Worm (Caenorhabditis elegans) whole organism, L2 larva: ENCODE results near the gene D1054.18.

Source experiments
- C34F6.9 ChIP-seq: fragments of 150-350 bp; optimal IDR thresholded peaks from 2 replicates; lab custom pipeline; 2014; ENCODE audit warnings: missing biosample characterization, missing genetic modification characterization
- R02D3.7 ChIP-seq: fragments of 150-350 bp; optimal IDR thresholded peaks from 2 replicates; lab custom pipeline; 2014; ENCODE audit warnings: missing biosample characterization, missing genetic modification characterization
- Y55F3AM.14 ChIP-seq: fragments of 200-800 bp; sonication (Bioruptor generic); optimal IDR thresholded peaks from 2 replicates; lab custom pipeline; 2018; ENCODE audit warnings: mild to moderate bottlenecking, missing genetic modification characterization, missing compliant biosample characterization
- ZK546.5 ChIP-seq: sonication (generic microtip); optimal IDR thresholded peaks from 2 replicates; lab custom pipeline; 2017; ENCODE audit warnings: missing biosample characterization, missing genetic modification characterization
- alr-1 ChIP-seq: fragments of 150-350 bp; optimal IDR thresholded peaks from 2 replicates; lab custom pipeline; 2014; ENCODE audit warnings: missing biosample characterization, missing genetic modification characterization
- aly-2 ChIP-seq: fragments of 150-350 bp; optimal IDR thresholded peaks from 2 replicates; lab custom pipeline; 2014; ENCODE audit warnings: missing biosample characterization, missing genetic modification characterization
- ama-1 ChIP-seq: fragments of 150-350 bp; optimal IDR thresholded peaks from 2 replicates; lab custom pipeline; 2018; ENCODE audit warnings: inconsistent platforms
- blmp-1 ChIP-seq: sonication (generic microtip); optimal IDR thresholded peaks from 2 replicates; lab custom pipeline; 2017; ENCODE audit warnings: missing genetic modification characterization, mild to moderate bottlenecking, missing compliant biosample characterization, antibody characterized with exemption, moderate library complexity; ENCODE audit not compliant: insufficient read depth
- ceh-16 ChIP-seq: fragments of 150-350 bp; optimal IDR thresholded peaks from 2 replicates; lab custom pipeline; 2014; ENCODE audit warnings: missing biosample characterization, missing genetic modification characterization
- crh-2 ChIP-seq: sonication (generic microtip); optimal IDR thresholded peaks from 2 replicates; lab custom pipeline; 2017; ENCODE audit warnings: missing biosample characterization, missing genetic modification characterization
- dmd-4 ChIP-seq: sonication (generic microtip); optimal IDR thresholded peaks from 2 replicates; lab custom pipeline; 2017; ENCODE audit warnings: missing biosample characterization, missing genetic modification characterization
- egl-27 ChIP-seq: sonication (generic microtip); optimal IDR thresholded peaks from 3 replicates; lab custom pipeline; 2017; ENCODE audit warnings: missing biosample characterization, missing genetic modification reagents, missing genetic modification characterization
- elt-1 ChIP-seq: fragments of 150-350 bp; optimal IDR thresholded peaks from 2 replicates; lab custom pipeline; 2014; ENCODE audit warnings: missing biosample characterization, missing genetic modification characterization
- elt-3 ChIP-seq: sonication (generic microtip); optimal IDR thresholded peaks from 2 replicates; lab custom pipeline; 2017; ENCODE audit warnings: missing biosample characterization, missing genetic modification characterization
- fos-1 ChIP-seq: fragments of 150-350 bp; optimal IDR thresholded peaks from 2 replicates; lab custom pipeline; 2014; ENCODE audit warnings: missing biosample characterization, missing genetic modification characterization
- gmeb-1 ChIP-seq: fragments of 150-350 bp; optimal IDR thresholded peaks from 2 replicates; lab custom pipeline; 2014; ENCODE audit warnings: missing biosample characterization, missing genetic modification characterization
- lin-13 ChIP-seq: fragments of 150-350 bp; optimal IDR thresholded peaks from 2 replicates; lab custom pipeline; 2014; ENCODE audit warnings: missing biosample characterization, missing genetic modification reagents, missing genetic modification characterization
- lin-39 ChIP-seq: fragments of 150-350 bp; optimal IDR thresholded peaks from 2 replicates; lab custom pipeline; 2014; ENCODE audit warnings: missing biosample characterization, missing genetic modification reagents, missing genetic modification characterization
- lsy-2 ChIP-seq, 2 experiments: fragments of 150-350 bp in 1 of 2; sonication (generic microtip) in 1 of 2; optimal IDR thresholded peaks; 2 replicates each; lab custom pipeline; 2014 to 2017; ENCODE audit warnings: missing biosample characterization in 2 of 2, missing genetic modification characterization in 2 of 2
- mab-5 ChIP-seq: fragments of 150-350 bp; optimal IDR thresholded peaks from 2 replicates; lab custom pipeline; 2014; ENCODE audit warnings: missing biosample characterization, missing genetic modification characterization
- mbf-1 ChIP-seq: sonication (generic microtip); optimal IDR thresholded peaks from 2 replicates; lab custom pipeline; 2017; ENCODE audit warnings: missing biosample characterization, missing genetic modification characterization
- mdl-1 ChIP-seq, 2 experiments: fragments of 150-350 bp in 1 of 2; sonication (generic microtip) in 1 of 2; optimal IDR thresholded peaks; 2 replicates each; lab custom pipeline; 2017; ENCODE audit warnings: missing biosample characterization in 2 of 2, missing genetic modification characterization in 2 of 2
- nhr-10 ChIP-seq: sonication (generic microtip); optimal IDR thresholded peaks from 2 replicates; lab custom pipeline; 2017; ENCODE audit warnings: missing biosample characterization, missing genetic modification characterization
- nhr-129 ChIP-seq: fragments of 150-350 bp; optimal IDR thresholded peaks from 2 replicates; lab custom pipeline; 2014; ENCODE audit warnings: missing biosample characterization, missing genetic modification characterization
- nhr-21 ChIP-seq: fragments of 150-350 bp; optimal IDR thresholded peaks from 2 replicates; lab custom pipeline; 2014; ENCODE audit warnings: missing biosample characterization, missing genetic modification characterization
- nhr-237 ChIP-seq: fragments of 150-350 bp; optimal IDR thresholded peaks from 2 replicates; lab custom pipeline; 2014; ENCODE audit warnings: missing biosample characterization, missing genetic modification characterization
- nhr-25 ChIP-seq: fragments of 150-350 bp; sonication (generic microtip); optimal IDR thresholded peaks from 3 replicates; lab custom pipeline; 2014; ENCODE audit warnings: missing biosample characterization, missing genetic modification characterization
- peb-1 ChIP-seq: fragments of 150-350 bp; optimal IDR thresholded peaks from 2 replicates; lab custom pipeline; 2014; ENCODE audit warnings: missing biosample characterization, missing genetic modification characterization
- sem-4 ChIP-seq: fragments of 150-350 bp; optimal IDR thresholded peaks from 2 replicates; lab custom pipeline; 2014; ENCODE audit warnings: missing biosample characterization, missing genetic modification reagents, missing genetic modification characterization
- skn-1 ChIP-seq: sonication (generic microtip); optimal IDR thresholded peaks from 2 replicates; lab custom pipeline; 2017; ENCODE audit warnings: missing biosample characterization, missing genetic modification characterization
- sma-9 ChIP-seq, 2 experiments: fragments of 150-350 bp in 1 of 2; sonication (generic microtip) in 1 of 2; optimal IDR thresholded peaks; 2 replicates each; lab custom pipeline; 2014 to 2016; ENCODE audit warnings: missing genetic modification characterization in 2 of 2, mild to moderate bottlenecking in 1 of 2, missing biosample characterization in 1 of 2, missing compliant biosample characterization in 1 of 2, missing genetic modification reagents in 1 of 2, moderate library complexity in 1 of 2
- snpc-4 ChIP-seq: fragments of 150-350 bp; optimal IDR thresholded peaks from 2 replicates; lab custom pipeline; 2014; ENCODE audit warnings: missing biosample characterization, missing genetic modification characterization
- unc-55 ChIP-seq: fragments of 150-350 bp; sonication (generic microtip); optimal IDR thresholded peaks from 3 replicates; lab custom pipeline; 2014; ENCODE audit warnings: missing biosample characterization, missing genetic modification reagents, missing genetic modification characterization
- unc-62 ChIP-seq: fragments of 150-350 bp; optimal IDR thresholded peaks from 2 replicates; lab custom pipeline; 2014; ENCODE audit warnings: missing biosample characterization, missing genetic modification reagents, missing genetic modification characterization
- zag-1 ChIP-seq: fragments of 150-350 bp; optimal IDR thresholded peaks from 2 replicates; lab custom pipeline; 2014; ENCODE audit warnings: missing biosample characterization, missing genetic modification characterization

Gene D1054.18

ce11 chrV:10838204-10838603 is 37.2 kb upstream of the D1054.18 start:
- TF ChIP-seq mab-5 (peak; percentile 58), Y55F3AM.14 (GFP tag; lab: Kevin White, UChicago) (peak; percentile 46), lin-39 (tag; lab: Kevin White, UChicago) (no peak), lsy-2 (tag; optimal IDR thresholded peaks at IDR 0.05; lab: Kevin White, UChicago) (no peak), unc-55 (GFP tag; lab: Kevin White, UChicago) (peak; percentile 52), mbf-1 (tag; lab: Kevin White, UChicago) (no peak), sma-9 (GFP tag; optimal IDR thresholded peaks at IDR 0.05; lab: Kevin White, UChicago) (no peak), sma-9 (tag; optimal IDR thresholded peaks at IDR 0.05; lab: Kevin White, UChicago) (no peak), elt-3 (no peak), zag-1 (tag; lab: Kevin White, UChicago) (no peak), unc-62 (GFP tag; lab: Kevin White, UChicago) (no peak), nhr-129 (tag; lab: Kevin White, UChicago) (no peak), nhr-25 (tag; lab: Kevin White, UChicago) (no peak), snpc-4 (no peak)

- TF ChIP-seq unc-55 (GFP tag; lab: Kevin White, UChicago) (peak; percentile 44), unc-62 (GFP tag; lab: Kevin White, UChicago) (no peak), lsy-2 (tag; optimal IDR thresholded peaks at IDR 0.05; lab: Kevin White, UChicago) (peak in 1 of 2 experiments; percentile 10), elt-1 (tag; lab: Kevin White, UChicago) (no peak), dmd-4 (tag; lab: Kevin White, UChicago) (no peak), zag-1 (tag; lab: Kevin White, UChicago) (peak; percentile 25), C34F6.9 (tag; lab: Kevin White, UChicago) (peak; percentile 53), nhr-237 (tag; lab: Kevin White, UChicago) (no peak)
These were observed 33.8 kb upstream of the D1054.18 start for ce11 chrV:10834682-10835219.

ce11 chrV:10832862-10833261 is 31.9 kb upstream of the D1054.18 start:
- TF ChIP-seq sem-4 (no peak), unc-62 (GFP tag; lab: Kevin White, UChicago) (no peak), unc-55 (GFP tag; lab: Kevin White, UChicago) (peak; percentile 91), nhr-237 (tag; lab: Kevin White, UChicago) (no peak)
- TF ChIP-seq, all 48 proteins: peak for 1

- TF ChIP-seq peb-1 = no peak
- TF ChIP-seq crh-2 (tag; lab: Kevin White, UChicago) = no peak
- no peak for TF ChIP-seq lin-13 (GFP tag; lab: Kevin White, UChicago)
- TF ChIP-seq egl-27 (tag; lab: Kevin White, UChicago) = no peak
- no peak for TF ChIP-seq fos-1 (tag; lab: Kevin White, UChicago)
- no peak for TF ChIP-seq lsy-2 (tag; optimal IDR thresholded peaks at IDR 0.05; lab: Kevin White, UChicago)
- TF ChIP-seq elt-1 (tag; lab: Kevin White, UChicago) = no peak
- TF ChIP-seq blmp-1 = no peak
- TF ChIP-seq alr-1 = no peak
These were observed 23.7 kb upstream of the D1054.18 start, which contains the start of gene nrx-1 for ce11 chrV:10824711-10825110. nrx-1 (plus strand) TSS chrV:10825011.

ce11 chrV:10818498-10818897 is 17.5 kb upstream of the D1054.18 start:
- TF ChIP-seq nhr-21 (tag; lab: Kevin White, UChicago) = no peak
- no peak for TF ChIP-seq ZK546.5
- no peak for TF ChIP-seq C34F6.9 (tag; lab: Kevin White, UChicago)
- TF ChIP-seq mab-5 = no peak
- TF ChIP-seq R02D3.7 = no peak
- no peak for TF ChIP-seq skn-1
- TF ChIP-seq blmp-1 = no peak
- TF ChIP-seq lin-39 (tag; lab: Kevin White, UChicago) = no peak
- no peak for TF ChIP-seq dmd-4 (tag; lab: Kevin White, UChicago)

- no peak for TF ChIP-seq snpc-4
- TF ChIP-seq blmp-1 = no peak
- no peak for TF ChIP-seq lin-13 (GFP tag; lab: Kevin White, UChicago)
- TF ChIP-seq aly-2 (tag; lab: Kevin White, UChicago) = no peak
- no peak for TF ChIP-seq peb-1
- TF ChIP-seq dmd-4 (tag; lab: Kevin White, UChicago) = no peak
- no peak for TF ChIP-seq ama-1 (lab: Kevin White, UChicago)
- no peak for TF ChIP-seq nhr-10 (tag; lab: Kevin White, UChicago)
- no peak for TF ChIP-seq Y55F3AM.14 (GFP tag; lab: Kevin White, UChicago)
- TF ChIP-seq C34F6.9 (tag; lab: Kevin White, UChicago) = no peak
- no peak for TF ChIP-seq R02D3.7
- TF ChIP-seq mdl-1 (tag; optimal IDR thresholded peaks at IDR 0.05; lab: Kevin White, UChicago) = no peak
- TF ChIP-seq egl-27 (tag; lab: Kevin White, UChicago) = no peak
- TF ChIP-seq skn-1 = no peak
- no peak for TF ChIP-seq sem-4
- TF ChIP-seq mbf-1 (tag; lab: Kevin White, UChicago) = no peak
- TF ChIP-seq ceh-16 (tag; lab: Kevin White, UChicago) = no peak
- no peak for TF ChIP-seq gmeb-1 (tag; lab: Kevin White, UChicago)
These were observed 15.8 kb upstream of the D1054.18 start for ce11 chrV:10816831-10817230.
